Worm (Caenorhabditis elegans): ENCODE data around the gene T01B7.9.

Gene T01B7.9

DNA sequence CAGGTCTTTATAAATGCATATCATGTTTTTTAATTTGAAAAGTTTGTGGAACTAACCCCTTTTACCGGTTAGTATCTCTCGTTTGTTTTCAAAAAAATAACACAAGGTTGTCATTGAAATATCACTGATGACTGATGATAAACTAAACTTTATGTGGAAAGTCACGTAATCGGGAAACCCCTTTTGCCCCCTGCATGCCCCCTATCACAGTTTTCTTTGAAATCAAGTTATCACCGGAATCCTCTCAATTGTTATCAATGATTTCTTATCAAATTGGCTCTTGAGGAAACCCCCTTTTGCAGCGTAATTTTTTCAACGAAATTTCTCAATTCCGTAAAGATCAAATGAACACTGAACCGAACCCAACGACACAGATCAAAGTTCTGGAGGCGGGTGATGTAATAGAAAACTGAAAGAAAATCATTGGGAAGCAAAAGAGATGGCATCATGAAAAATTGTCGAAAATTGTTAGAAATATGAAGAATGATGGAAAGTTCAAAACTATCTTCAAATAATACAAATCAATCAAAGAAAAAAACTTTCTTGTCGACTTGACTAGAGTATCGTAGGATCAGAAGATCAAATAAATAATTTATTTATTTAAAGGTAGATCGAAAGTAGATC, 13.8 kb upstream of the T01B7.9 start (continued):
- TF ChIP-seq Y48G9A.11 (GFP tag; IDR thresholded peaks at IDR 0.05): no peak
- no peak for TF ChIP-seq nhr-41 (GFP tag; IDR thresholded peaks at IDR 0.05)
- TF ChIP-seq madf-5 (GFP tag; IDR thresholded peaks at IDR 0.05): no peak
- no peak for TF ChIP-seq set-16 (GFP tag; IDR thresholded peaks at IDR 0.05)
- TF ChIP-seq nhr-28 (tag; optimal IDR thresholded peaks at IDR 0.05): peak; percentile 84
- no peak for TF ChIP-seq snpc-1.2 (GFP tag; IDR thresholded peaks at IDR 0.05)
- TF ChIP-seq aha-1 (tag): peak; percentile 98
- TF ChIP-seq F37D6.2 (tag; optimal IDR thresholded peaks at IDR 0.05): no peak
- TF ChIP-seq jun-1 (tag; optimal IDR thresholded peaks at IDR 0.05): no peak
- no peak for TF ChIP-seq daf-19 (GFP tag; conservative IDR thresholded peaks at IDR 0.05)
- no peak for TF ChIP-seq rbr-2 (tag; optimal IDR thresholded peaks at IDR 0.05)
- TF ChIP-seq lim-7 (GFP tag; IDR thresholded peaks at IDR 0.05): no peak
- no peak for TF ChIP-seq ceh-44 (GFP tag; IDR thresholded peaks at IDR 0.05)
- TF ChIP-seq saeg-2 (GFP tag; IDR thresholded peaks at IDR 0.05): 0 out of 2 replicates have a peak, but pooled peaks have one; percentile 34
- no peak for TF ChIP-seq Y105C5A.15 (GFP tag; IDR thresholded peaks at IDR 0.05)
- TF ChIP-seq zfp-3 (GFP tag; conservative IDR thresholded peaks at IDR 0.05): 0 out of 2 replicates have a peak, but pooled peaks have one; percentile 24
- TF ChIP-seq Y75B8A.6 (GFP tag; IDR thresholded peaks at IDR 0.05): no peak
- peak; percentile 67 for TF ChIP-seq hlh-30 (tag; optimal IDR thresholded peaks at IDR 0.05; ENCODE audit: insufficient read depth)
- TF ChIP-seq nhr-76 (tag; optimal IDR thresholded peaks at IDR 0.05): no peak
- no peak for TF ChIP-seq ceh-28 (tag; optimal IDR thresholded peaks at IDR 0.05)
- TF ChIP-seq hlh-11 (tag; optimal IDR thresholded peaks at IDR 0.05): peak; percentile 87
- TF ChIP-seq T26A8.4 (GFP tag; IDR thresholded peaks at IDR 0.05): no peak
- no peak for TF ChIP-seq ces-1 (GFP tag; optimal IDR thresholded peaks at IDR 0.05)
- no peak for TF ChIP-seq mep-1 (tag; optimal IDR thresholded peaks at IDR 0.05)
- no peak for TF ChIP-seq ceh-62 (tag; optimal IDR thresholded peaks at IDR 0.05)
- peak; percentile 71 for TF ChIP-seq nhr-77 (tag; optimal IDR thresholded peaks at IDR 0.05)
- TF ChIP-seq ceh-32 (tag; optimal IDR thresholded peaks at IDR 0.05; ENCODE audit: poor library complexity): no peak
- no peak for TF ChIP-seq ZK337.2 (GFP tag; IDR thresholded peaks at IDR 0.05)
- no peak for TF ChIP-seq hmg-1.1 (GFP tag; IDR thresholded peaks at IDR 0.05)
- TF ChIP-seq lin-29 (GFP tag; IDR thresholded peaks at IDR 0.05): no peak
- no peak for TF ChIP-seq dmd-9 (GFP tag; IDR thresholded peaks at IDR 0.05)
- no peak for TF ChIP-seq F44E2.7 (GFP tag; IDR thresholded peaks at IDR 0.05)
- TF ChIP-seq attf-4 (tag; optimal IDR thresholded peaks at IDR 0.05): no peak
- no peak for TF ChIP-seq lin-38 (GFP tag; IDR thresholded peaks at IDR 0.05)
- TF ChIP-seq zip-11 (GFP tag; IDR thresholded peaks at IDR 0.05): no peak
- TF ChIP-seq mdl-1 (tag; optimal IDR thresholded peaks at IDR 0.05): peak; percentile 49 to 82
- no peak for TF ChIP-seq F10B5.3 (tag; optimal IDR thresholded peaks at IDR 0.05)
- TF ChIP-seq mxl-3 (GFP tag; optimal IDR thresholded peaks at IDR 0.05): peak; percentile 35

DNA sequence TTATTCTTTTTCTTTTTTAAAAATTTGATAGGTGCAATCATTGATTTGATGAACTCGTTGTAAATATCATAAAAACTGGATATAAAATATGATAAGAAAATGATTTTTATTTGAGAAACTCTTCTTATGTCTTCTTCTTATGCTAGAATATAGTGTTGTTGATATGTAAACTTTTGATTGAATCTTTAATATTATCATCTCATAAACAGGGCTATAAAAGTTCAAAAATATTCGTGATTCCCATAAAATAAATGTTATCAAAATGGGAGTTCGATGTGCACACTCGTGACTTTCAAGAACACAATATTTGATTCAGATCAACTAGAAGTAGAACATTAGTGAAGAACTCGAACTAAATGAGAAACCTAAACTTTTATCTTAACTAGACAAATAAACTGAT, 12.4 kb upstream of the T01B7.9 start:
- TF ChIP-seq dve-1 (tag; optimal IDR thresholded peaks at IDR 0.05; ENCODE audit: insufficient read depth) (peak; percentile 92), nhr-102 (tag; optimal IDR thresholded peaks at IDR 0.05) (peak; percentile 22), mdl-1 (tag; optimal IDR thresholded peaks at IDR 0.05) (peak in 1 of 2 experiments; percentile 34), vab-7 (GFP tag; IDR thresholded peaks at IDR 0.05) (no peak), nhr-77 (tag; optimal IDR thresholded peaks at IDR 0.05) (peak; percentile 82), rbr-2 (tag; optimal IDR thresholded peaks at IDR 0.05) (no peak), nhr-48 (tag; optimal IDR thresholded peaks at IDR 0.05) (peak; percentile 64), hlh-30 (tag; optimal IDR thresholded peaks at IDR 0.05; ENCODE audit: insufficient read depth) (peak; percentile 11), hmg-1.1 (GFP tag; IDR thresholded peaks at IDR 0.05) (no peak), daf-16 (GFP tag; optimal IDR thresholded peaks at IDR 0.05) (no peak), daf-16 (tag; optimal IDR thresholded peaks at IDR 0.05) (peak; percentile 99), php-3 (GFP tag; IDR thresholded peaks at IDR 0.05) (peak; percentile 98), nhr-10 (tag; optimal IDR thresholded peaks at IDR 0.05) (peak; percentile 23), duxl-1 (tag; optimal IDR thresholded peaks at IDR 0.05; ENCODE audit: poor library complexity) (no peak), pha-4 (GFP tag; IDR thresholded peaks at IDR 0.05) (no peak), pha-4 (tag; optimal IDR thresholded peaks at IDR 0.05) (no peak), hlh-11 (tag; optimal IDR thresholded peaks at IDR 0.05) (peak; percentile 53), nhr-28 (tag; optimal IDR thresholded peaks at IDR 0.05) (peak; percentile 66), dmd-6 (GFP tag; IDR thresholded peaks at IDR 0.05) (peak; percentile 57), pqm-1 (tag; optimal IDR thresholded peaks at IDR 0.05) (peak; percentile 25)

Data from whole organism, L4 larva.